Worm (Caenorhabditis elegans) whole organism, L3 larva: ENCODE data around the gene nspb-7.

Experiments
- ZK546.5 ChIP-seq: sonication (generic microtip); optimal IDR thresholded peaks from 2 replicates; lab custom pipeline; 2017; ENCODE audit warnings: missing biosample characterization, missing genetic modification characterization
- ama-1 ChIP-seq: fragments of 150-350 bp; optimal IDR thresholded peaks from 2 replicates; lab custom pipeline; 2018
- egl-27 ChIP-seq: sonication (generic microtip); optimal IDR thresholded peaks from 4 replicates; lab custom pipeline; 2017; ENCODE audit warnings: missing biosample characterization, missing genetic modification reagents, missing genetic modification characterization
- elt-1 ChIP-seq: fragments of 150-350 bp; optimal IDR thresholded peaks from 2 replicates; lab custom pipeline; 2014; ENCODE audit warnings: missing biosample characterization, missing genetic modification characterization
- jun-1 ChIP-seq: fragments of 150-350 bp; optimal IDR thresholded peaks from 2 replicates; lab custom pipeline; 2014; ENCODE audit warnings: missing biosample characterization, missing genetic modification reagents, missing genetic modification characterization
- lin-39 ChIP-seq: fragments of 150-350 bp; optimal IDR thresholded peaks from 2 replicates; lab custom pipeline; 2018; ENCODE audit warnings: missing biosample characterization, missing genetic modification reagents, missing genetic modification characterization
- nhr-11 ChIP-seq: fragments of 150-350 bp; optimal IDR thresholded peaks from 2 replicates; lab custom pipeline; 2014; ENCODE audit warnings: missing biosample characterization, missing genetic modification characterization
- nhr-77 ChIP-seq: fragments of 150-350 bp; optimal IDR thresholded peaks from 2 replicates; lab custom pipeline; 2014; ENCODE audit warnings: missing biosample characterization, missing genetic modification characterization
- pha-4 ChIP-seq: fragments of 150-350 bp; optimal IDR thresholded peaks from 2 replicates; lab custom pipeline; 2014; ENCODE audit warnings: missing biosample characterization, missing genetic modification reagents, missing genetic modification characterization
- skn-1 ChIP-seq: fragments of 150-350 bp; optimal IDR thresholded peaks from 2 replicates; lab custom pipeline; 2014; ENCODE audit warnings: missing biosample characterization, missing genetic modification characterization
- unc-62 ChIP-seq: fragments of 150-350 bp; sonication (generic microtip); optimal IDR thresholded peaks from 4 replicates; lab custom pipeline; 2014; ENCODE audit warnings: missing biosample characterization, missing genetic modification reagents, missing genetic modification characterization
- ztf-11 ChIP-seq: fragments of 150-350 bp; optimal IDR thresholded peaks from 2 replicates; lab custom pipeline; 2014; ENCODE audit warnings: missing biosample characterization, missing genetic modification characterization

DNA sequence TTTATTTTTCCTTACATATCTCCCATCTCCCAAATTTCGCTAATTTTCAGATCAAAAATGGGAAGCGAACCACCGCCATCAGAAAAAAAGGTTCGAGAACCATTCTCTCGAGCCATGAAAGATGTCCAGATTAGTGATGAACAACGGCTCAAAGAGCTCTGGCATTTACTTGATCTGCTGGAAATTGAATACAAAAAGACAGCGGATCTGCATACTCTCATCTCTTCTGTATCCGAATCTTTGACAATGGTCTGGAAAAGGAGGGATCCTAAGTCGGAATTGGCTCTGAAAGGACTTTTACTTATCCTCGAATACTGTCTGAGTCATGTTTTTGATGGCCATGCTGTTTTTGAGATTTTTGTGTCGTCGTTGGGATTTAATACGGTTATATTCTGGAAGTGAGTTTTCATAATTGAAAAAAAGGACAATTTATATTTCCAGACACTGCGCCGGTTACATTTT, 22.8 kb downstream of the nspb-7 start, which contains the start of gene tps-2:
- TF ChIP-seq ztf-11 (tag; lab: Kevin White, UChicago) (no peak), pha-4 (tag; lab: Kevin White, UChicago) (no peak), lin-39 (tag; lab: Kevin White, UChicago) (no peak), elt-1 (tag; lab: Kevin White, UChicago) (no peak), ama-1 (lab: Kevin White, UChicago) (peak; percentile 92), egl-27 (tag; lab: Kevin White, UChicago) (no peak), jun-1 (no peak), nhr-77 (no peak), nhr-11 (tag; lab: Kevin White, UChicago) (no peak), ZK546.5 (tag; lab: Kevin White, UChicago) (no peak), unc-62 (GFP tag; lab: Kevin White, UChicago) (no peak), skn-1 (tag; lab: Kevin White, UChicago) (no peak)
